Fruit fly (Drosophila melanogaster): Measurements from ENCODE around the gene CG42759.

DNA sequence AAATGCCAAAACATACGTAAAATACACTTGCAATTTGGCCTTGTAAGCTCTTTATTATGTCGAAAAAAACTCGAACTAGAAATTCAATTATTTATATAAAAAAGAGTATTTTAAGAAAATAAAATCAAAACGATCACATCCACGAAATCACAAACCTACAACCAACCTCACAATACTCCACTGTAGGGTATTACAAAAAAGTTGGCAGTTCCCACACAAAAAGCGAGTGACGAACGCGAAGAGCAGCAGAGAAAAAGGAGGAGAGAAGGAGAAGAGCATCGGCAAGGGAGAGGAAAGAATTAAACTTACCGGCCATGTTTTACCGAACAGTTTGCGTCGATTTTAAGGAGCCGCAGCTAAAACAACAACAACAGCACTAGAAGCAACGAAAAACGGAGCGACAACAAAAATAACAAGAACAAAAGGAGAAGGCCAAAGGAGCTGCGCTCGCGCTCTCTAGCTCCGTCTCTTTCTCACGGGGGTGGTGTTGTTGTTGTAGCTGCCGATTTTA, 9.9 kb upstream of the CG42759 start:
- peak; percentile 8 for TF ChIP-seq Snoo (tag; optimal IDR thresholded peaks at IDR 0.05)
- peak; percentile 31 for TF ChIP-seq EcR (GFP tag; optimal IDR thresholded peaks at IDR 0.05)
- no peak for TF ChIP-seq CG4496 (GFP tag; IDR thresholded peaks at IDR 0.05)
- no peak for TF ChIP-seq fd96Ca (GFP tag; IDR thresholded peaks at IDR 0.05)
